Fruit fly (Drosophila melanogaster) Kc167 (cell line): ENCODE results near the gene vri.

Source experiments
- Myc ChIP-seq: fragments of >200 bp; optimal IDR thresholded peaks from 2 replicates; lab custom pipeline; 2017; ENCODE audit warnings: missing external identifiers
- h ChIP-seq: fragments of >200 bp; optimal IDR thresholded peaks from 3 replicates; lab custom pipeline; 2018; ENCODE audit warnings: missing external identifiers
- insv ChIP-seq: fragments of >200 bp; optimal IDR thresholded peaks from 3 replicates; lab custom pipeline; 2018; ENCODE audit warnings: missing external identifiers
- psq ChIP-seq: fragments of >200 bp; optimal IDR thresholded peaks from 2 replicates; lab custom pipeline; 2017; ENCODE audit warnings: missing external identifiers

DNA sequence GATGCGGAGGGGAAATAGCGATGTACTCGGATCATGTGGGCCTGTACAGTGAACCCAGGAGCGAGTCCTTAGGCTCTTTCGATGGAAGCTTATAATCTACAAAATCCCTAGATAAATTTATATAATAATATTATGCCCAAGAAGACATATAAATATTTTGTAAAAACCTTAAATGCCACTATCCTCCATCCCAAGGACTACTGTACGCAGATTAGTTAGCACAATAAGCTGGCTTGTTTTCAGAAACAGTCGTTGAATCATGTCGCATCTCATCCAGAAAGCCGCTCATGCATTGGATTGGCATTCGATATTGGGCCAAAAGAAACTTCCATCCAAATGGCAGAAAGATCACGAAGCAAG lies 502 bp upstream of the vri start:
- TF ChIP-seq h (lab: Kevin White, UChicago), result no peak
- no peak for TF ChIP-seq psq
- TF ChIP-seq Myc, result no peak
- TF ChIP-seq insv (lab: Kevin White, UChicago), result no peak
